Fruit fly (Drosophila melanogaster): ENCODE measurements around the gene laf.

The laf gene

DNA sequence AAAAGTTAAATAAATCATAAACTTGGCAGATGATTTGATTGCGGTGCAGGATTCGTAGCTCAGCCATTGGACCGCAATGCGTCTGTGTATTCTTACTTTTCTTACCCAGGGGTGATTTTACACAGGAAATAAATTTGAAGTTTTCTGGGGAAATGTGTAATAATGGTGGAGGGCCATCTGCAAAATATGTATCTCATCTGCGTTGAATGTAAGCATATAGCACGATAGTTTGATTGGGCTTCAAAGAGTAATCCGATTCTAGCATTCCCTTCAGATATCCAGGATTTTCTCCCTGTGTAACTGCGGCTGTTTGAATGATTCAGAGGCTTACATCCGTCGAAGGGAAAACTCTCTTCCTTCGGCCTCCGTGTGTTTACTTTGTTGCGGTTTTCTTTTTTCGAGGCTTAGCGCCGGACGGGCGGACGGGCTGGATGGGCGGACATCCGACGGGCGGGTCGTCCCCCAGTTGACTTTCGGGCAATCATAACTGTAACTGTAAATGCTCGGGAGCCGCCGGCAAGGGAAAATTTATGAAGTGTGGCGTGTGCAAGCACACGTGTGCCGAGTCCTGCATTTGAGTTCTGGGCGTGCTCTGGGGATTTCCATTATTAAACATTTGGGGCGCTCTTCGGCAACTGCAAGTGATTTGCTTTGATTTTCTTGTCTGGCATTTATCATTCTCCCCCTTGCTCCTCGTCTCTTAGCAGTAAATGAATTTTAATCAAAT lies 7.9 kb upstream of the laf start (continued):
- no peak for TF ChIP-seq cad (GFP tag; optimal IDR thresholded peaks at IDR 0.05)
- peak; percentile 70 for TF ChIP-seq CG10209 (GFP tag; optimal IDR thresholded peaks at IDR 0.05)
- TF ChIP-seq CG15073 (GFP tag; optimal IDR thresholded peaks at IDR 0.05) = peak; percentile 14
- no peak for TF ChIP-seq Taf1 (GFP tag; IDR thresholded peaks at IDR 0.05)
- TF ChIP-seq CG5180 (GFP tag; optimal IDR thresholded peaks at IDR 0.05) = no peak
- peak; percentile 69 for TF ChIP-seq CG6813 (GFP tag; optimal IDR thresholded peaks at IDR 0.05)
- no peak for TF ChIP-seq fd3F (GFP tag; optimal IDR thresholded peaks at IDR 0.05)
- TF ChIP-seq CG30020 (tag; optimal IDR thresholded peaks at IDR 0.05) = peak; percentile 11
- TF ChIP-seq eve (GFP tag; optimal IDR thresholded peaks at IDR 0.05) = peak in 1 of 2 experiments; percentile 83
- no peak for TF ChIP-seq vfl (GFP tag; optimal IDR thresholded peaks at IDR 0.05)
- TF ChIP-seq NC2α (GFP tag; optimal IDR thresholded peaks at IDR 0.05) = peak; percentile 23
- TF ChIP-seq al (GFP tag; IDR thresholded peaks at IDR 0.05) = no peak
- TF ChIP-seq CG12071 (GFP tag; optimal IDR thresholded peaks at IDR 0.05) = peak; percentile 16
- no peak for TF ChIP-seq Aef1 (GFP tag; IDR thresholded peaks at IDR 0.05)
- TF ChIP-seq da (GFP tag; optimal IDR thresholded peaks at IDR 0.05) = peak; percentile 15
- peak; percentile 70 for TF ChIP-seq CG8944 (GFP tag; optimal IDR thresholded peaks at IDR 0.05)
- peak; percentile 76 for TF ChIP-seq ATbp (GFP tag; optimal IDR thresholded peaks at IDR 0.05)
- no peak for TF ChIP-seq h (optimal IDR thresholded peaks at IDR 0.05)
- TF ChIP-seq D19B (GFP tag; optimal IDR thresholded peaks at IDR 0.05) = no peak
- TF ChIP-seq bowl (GFP tag; IDR thresholded peaks at IDR 0.05) = no peak
- peak; percentile 63 for TF ChIP-seq CG8290 (GFP tag; optimal IDR thresholded peaks at IDR 0.05)
- no peak for TF ChIP-seq CG8290 (tag; optimal IDR thresholded peaks at IDR 0.05)
- peak; percentile 76 for TF ChIP-seq CG15696 (tag; optimal IDR thresholded peaks at IDR 0.05)
- no peak for TF ChIP-seq unc-4 (GFP tag; IDR thresholded peaks at IDR 0.05; ENCODE audit: partially characterized antibody)
- TF ChIP-seq pros (GFP tag; optimal IDR thresholded peaks at IDR 0.05) = peak; percentile 41
- no peak for TF ChIP-seq BEAF-32 (GFP tag; optimal IDR thresholded peaks at IDR 0.05)
- peak; percentile 57 for TF ChIP-seq oc (tag; optimal IDR thresholded peaks at IDR 0.05)
- TF ChIP-seq stwl (tag; optimal IDR thresholded peaks at IDR 0.05) = no peak
- no peak for TF ChIP-seq Dek (tag; optimal IDR thresholded peaks at IDR 0.05)
- TF ChIP-seq tx (GFP tag; optimal IDR thresholded peaks at IDR 0.05) = peak; percentile 28
- peak; percentile 32; the same call in 1 of the 2 replicates for TF ChIP-seq MBD-R2 (GFP tag; IDR thresholded peaks at IDR 0.05)
- no peak for TF ChIP-seq schlank (tag; optimal IDR thresholded peaks at IDR 0.05)
- TF ChIP-seq ap (GFP tag; IDR thresholded peaks at IDR 0.05) = peak; percentile 48
- no peak for TF ChIP-seq Dref (GFP tag; IDR thresholded peaks at IDR 0.05)
- no peak for TF ChIP-seq CG13123 (GFP tag; optimal IDR thresholded peaks at IDR 0.05)
- no peak for TF ChIP-seq nau (GFP tag; optimal IDR thresholded peaks at IDR 0.05)
- TF ChIP-seq CG18764 (GFP tag; optimal IDR thresholded peaks at IDR 0.05) = peak; percentile 59
- no peak for TF ChIP-seq sug (tag; optimal IDR thresholded peaks at IDR 0.05)
- peak; percentile 58 for TF ChIP-seq Hr3 (GFP tag; optimal IDR thresholded peaks at IDR 0.05)
- TF ChIP-seq ara (GFP tag; IDR thresholded peaks at IDR 0.05) = peak; percentile 80
- peak; percentile 46; the same call in 1 of the 2 replicates for TF ChIP-seq ranshi (GFP tag; IDR thresholded peaks at IDR 0.05)
- TF ChIP-seq Ssrp (tag; optimal IDR thresholded peaks at IDR 0.05) = peak; percentile 67
- no peak for TF ChIP-seq Drgx (GFP tag; IDR thresholded peaks at IDR 0.05)
- TF ChIP-seq Nf-YC (tag; optimal IDR thresholded peaks at IDR 0.05) = no peak
- peak; percentile 81; the same call in 2 of the 3 replicates for TF ChIP-seq otp (GFP tag; IDR thresholded peaks at IDR 0.05)
- no peak for TF ChIP-seq sob (GFP tag; IDR thresholded peaks at IDR 0.05)
- no peak for TF ChIP-seq Doc3 (GFP tag; IDR thresholded peaks at IDR 0.05; ENCODE audit: partially characterized antibody)
- no peak for TF ChIP-seq CG12744 (GFP tag; optimal IDR thresholded peaks at IDR 0.05)
- TF ChIP-seq CG33557 (GFP tag; optimal IDR thresholded peaks at IDR 0.05) = peak; percentile 53
- TF ChIP-seq jigr1 (GFP tag; IDR thresholded peaks at IDR 0.05) = no peak
- TF ChIP-seq Oli (tag; optimal IDR thresholded peaks at IDR 0.05) = peak; percentile 74

Data from whole organism, embryonic.